Worm (Caenorhabditis elegans) whole organism, L4 larva: ENCODE results near the gene fbxb-58.

Experiments
- F10B5.3 ChIP-seq: sonication (generic microtip); optimal IDR thresholded peaks from 2 replicates; lab custom pipeline; 2016; ENCODE audit warnings: mild to moderate bottlenecking, missing genetic modification characterization, missing compliant biosample characterization
- F44E2.7 ChIP-seq: fragments of 200-800 bp; sonication (Bioruptor generic); IDR thresholded peaks from 2 replicates; pipeline ENCODE4 v2.1.2; 2022; ENCODE audit warnings: missing genetic modification characterization, missing compliant biosample characterization
- F49E8.2 ChIP-seq: sonication (generic microtip); optimal IDR thresholded peaks from 2 replicates; lab custom pipeline; 2016; ENCODE audit warnings: missing compliant biosample characterization, mild to moderate bottlenecking, missing genetic modification characterization, borderline replicate concordance
- Y105C5A.15 ChIP-seq: fragments of 200-800 bp; sonication (Bioruptor generic); IDR thresholded peaks from 2 replicates; pipeline ENCODE4 v1.3.6; 2022; ENCODE audit warnings: missing genetic modification characterization, missing compliant biosample characterization
- Y48G9A.11 ChIP-seq: fragments of 200-800 bp; sonication (Bioruptor generic); IDR thresholded peaks from 2 replicates; pipeline ENCODE4 v1.3.6; 2022; ENCODE audit warnings: missing genetic modification reagents, missing genetic modification characterization, missing compliant biosample characterization
- Y75B8A.6 ChIP-seq: fragments of 200-800 bp; sonication (Bioruptor generic); IDR thresholded peaks from 2 replicates; pipeline ENCODE4 v1.3.6; 2022; ENCODE audit warnings: missing genetic modification reagents, missing genetic modification characterization, missing compliant biosample characterization
- aha-1 ChIP-seq: fragments of 150-350 bp; peaks from one replicate; lab custom pipeline; 2014; ENCODE audit warnings: missing biosample characterization, missing genetic modification characterization
- aly-2 ChIP-seq: sonication (generic microtip); optimal IDR thresholded peaks from 2 replicates; lab custom pipeline; 2018; ENCODE audit warnings: missing biosample characterization, missing genetic modification characterization
- attf-4 ChIP-seq: sonication (generic microtip); optimal IDR thresholded peaks from 3 replicates; lab custom pipeline; 2017; ENCODE audit warnings: missing biosample characterization, missing genetic modification characterization
- ceh-44 ChIP-seq: fragments of 200-800 bp; sonication (Bioruptor generic); IDR thresholded peaks from 2 replicates; pipeline ENCODE4 v1.3.6; 2022; ENCODE audit warnings: missing genetic modification reagents, missing genetic modification characterization, missing compliant biosample characterization
- daf-16 ChIP-seq, 3 experiments: sonication (generic microtip); optimal IDR thresholded peaks; 2 replicates each; lab custom pipeline; 2016 to 2017; ENCODE audit warnings: missing genetic modification characterization in 3 of 3, missing genetic modification reagents in 3 of 3, mild to moderate bottlenecking in 2 of 3, missing compliant biosample characterization in 2 of 3, missing biosample characterization in 1 of 3, moderate library complexity in 1 of 3
- daf-8 ChIP-seq: fragments of 200-800 bp; sonication (Bioruptor generic); IDR thresholded peaks from 2 replicates; pipeline ENCODE4 v1.3.6; 2022; ENCODE audit warnings: missing genetic modification characterization, missing compliant biosample characterization
- dmd-9 ChIP-seq: fragments of 200-800 bp; sonication (Bioruptor generic); IDR thresholded peaks from 2 replicates; pipeline ENCODE4 v1.3.6; 2022; ENCODE audit warnings: missing genetic modification reagents, missing genetic modification characterization, missing compliant biosample characterization
- egl-43 ChIP-seq: fragments of 200-800 bp; sonication (Bioruptor generic); IDR thresholded peaks from 2 replicates; pipeline ENCODE4 v1.3.6; 2022; ENCODE audit warnings: missing genetic modification reagents, missing genetic modification characterization, missing compliant biosample characterization
- fos-1 ChIP-seq: fragments of 150-350 bp; optimal IDR thresholded peaks from 2 replicates; lab custom pipeline; 2014; ENCODE audit warnings: missing biosample characterization, missing genetic modification characterization
- lin-13 ChIP-seq: fragments of 150-350 bp; optimal IDR thresholded peaks from 2 replicates; lab custom pipeline; 2014; ENCODE audit warnings: missing biosample characterization, missing genetic modification reagents, missing genetic modification characterization
- lin-15B ChIP-seq: fragments of 150-350 bp; sonication (generic microtip); optimal IDR thresholded peaks from 3 replicates; lab custom pipeline; 2014; ENCODE audit warnings: missing biosample characterization, missing genetic modification characterization
- lin-38 ChIP-seq: fragments of 200-800 bp; sonication (Bioruptor generic); IDR thresholded peaks from 2 replicates; pipeline ENCODE4 v1.3.6; 2022; ENCODE audit warnings: missing genetic modification reagents, missing genetic modification characterization, missing compliant biosample characterization
- lsy-2 ChIP-seq, 2 experiments: fragments of 150-350 bp in 1 of 2; sonication (generic microtip) in 1 of 2; optimal IDR thresholded peaks; 2 replicates each; lab custom pipeline; 2014 to 2017; ENCODE audit warnings: missing biosample characterization in 2 of 2, missing genetic modification characterization in 2 of 2
- mep-1 ChIP-seq: fragments of 150-350 bp; sonication (generic microtip); optimal IDR thresholded peaks from 3 replicates; lab custom pipeline; 2014; ENCODE audit warnings: missing biosample characterization, missing genetic modification characterization
- mes-2 ChIP-seq: sonication (generic microtip); optimal IDR thresholded peaks from 2 replicates; lab custom pipeline; 2016; ENCODE audit warnings: missing genotype, mild to moderate bottlenecking, missing genetic modification characterization, missing compliant biosample characterization; ENCODE audit not compliant: poor library complexity, severe bottlenecking
- mxl-3 ChIP-seq: fragments of 200-800 bp; sonication (Bioruptor generic); optimal IDR thresholded peaks from 2 replicates; lab custom pipeline; 2018; ENCODE audit warnings: mild to moderate bottlenecking, missing genetic modification characterization, missing compliant biosample characterization
- nhr-10 ChIP-seq: fragments of 150-350 bp; optimal IDR thresholded peaks from 2 replicates; lab custom pipeline; 2014; ENCODE audit warnings: missing biosample characterization, missing genetic modification characterization
- nhr-25 ChIP-seq: sonication (generic microtip); optimal IDR thresholded peaks from 2 replicates; lab custom pipeline; 2017; ENCODE audit warnings: missing genetic modification characterization, mild to moderate bottlenecking, missing compliant biosample characterization, antibody characterized with exemption, moderate library complexity, borderline replicate concordance; ENCODE audit not compliant: insufficient read depth
- nhr-28 ChIP-seq: fragments of 150-350 bp; optimal IDR thresholded peaks from 2 replicates; lab custom pipeline; 2014; ENCODE audit warnings: missing biosample characterization, missing genetic modification characterization
- nhr-42 ChIP-seq: fragments of 200-800 bp; sonication (Bioruptor generic); IDR thresholded peaks from 2 replicates; pipeline ENCODE4 v1.3.6; 2022; ENCODE audit warnings: missing genetic modification characterization, missing compliant biosample characterization
- nhr-76 ChIP-seq: fragments of 150-350 bp; optimal IDR thresholded peaks from 2 replicates; lab custom pipeline; 2014; ENCODE audit warnings: missing biosample characterization, missing genetic modification characterization
- rbr-2 ChIP-seq: sonication (generic microtip); optimal IDR thresholded peaks from 2 replicates; lab custom pipeline; 2016; ENCODE audit warnings: missing genotype, missing genetic modification characterization, missing compliant biosample characterization
- saeg-2 ChIP-seq: fragments of 200-800 bp; sonication (Bioruptor generic); IDR thresholded peaks from 2 replicates; pipeline ENCODE4 v1.3.6; 2022; ENCODE audit warnings: missing genetic modification reagents, missing genetic modification characterization, missing compliant biosample characterization
- set-16 ChIP-seq: fragments of 200-800 bp; sonication (Bioruptor generic); IDR thresholded peaks from 2 replicates; pipeline ENCODE4 v1.3.6; 2022; ENCODE audit warnings: missing genetic modification reagents, missing genetic modification characterization, missing compliant biosample characterization
- snpc-1.2 ChIP-seq: fragments of 200-800 bp; sonication (Bioruptor generic); IDR thresholded peaks from 2 replicates; pipeline ENCODE4 v1.3.6; 2022; ENCODE audit warnings: missing genetic modification reagents, missing genetic modification characterization, missing compliant biosample characterization
- spr-1 ChIP-seq: sonication (generic microtip); optimal IDR thresholded peaks from 2 replicates; lab custom pipeline; 2016; ENCODE audit warnings: mild to moderate bottlenecking, missing genetic modification characterization, missing compliant biosample characterization
- spr-3 ChIP-seq: fragments of 200-800 bp; sonication (Bioruptor generic); optimal IDR thresholded peaks from 2 replicates; lab custom pipeline; 2018; ENCODE audit warnings: mild to moderate bottlenecking, missing genetic modification characterization, missing compliant biosample characterization
- unc-39 ChIP-seq: sonication (generic microtip); optimal IDR thresholded peaks from 2 replicates; lab custom pipeline; 2017; ENCODE audit warnings: missing biosample characterization, missing genetic modification characterization
- unc-62 ChIP-seq, 3 experiments: fragments of 150-350 bp in 1 of 3; sonication (generic microtip); optimal IDR thresholded peaks in 2 of 3; peaks in 1 of 3; 1 replicate in 1 of 3; 2 replicates in 2 of 3; lab custom pipeline; 2014 to 2017; ENCODE audit warnings: missing biosample characterization in 3 of 3, missing genetic modification characterization in 3 of 3, missing genetic modification reagents in 3 of 3, missing genotype in 1 of 3
- zfp-2 ChIP-seq: sonication (generic microtip); optimal IDR thresholded peaks from 2 replicates; lab custom pipeline; 2016; ENCODE audit warnings: mild to moderate bottlenecking, missing genetic modification characterization, missing compliant biosample characterization
- ztf-11 ChIP-seq: fragments of 150-350 bp; optimal IDR thresholded peaks from 2 replicates; lab custom pipeline; 2014; ENCODE audit warnings: missing biosample characterization, missing genetic modification characterization

fbxb-58 gene

ce11 chrX:1627013-1627412, 924 bp upstream of the fbxb-58 start (continued):
- TF ChIP-seq rbr-2 (tag; lab: Kevin White, UChicago) (peak; percentile 98), F10B5.3 (tag; lab: Kevin White, UChicago) (peak; percentile 95), lin-15B (tag; lab: Kevin White, UChicago) (peak; percentile 25), nhr-10 (tag; lab: Kevin White, UChicago) (peak; percentile 97), mxl-3 (peak; percentile 78), dmd-9 (GFP tag; lab: Robert Waterston, UW) (peak; percentile 79), nhr-28 (tag; lab: Kevin White, UChicago) (peak; percentile 93), nhr-25 (tag; lab: Kevin White, UChicago) (peak; percentile 53), nhr-42 (GFP tag; lab: Robert Waterston, UW) (peak; percentile 99), ceh-44 (GFP tag; lab: Robert Waterston, UW) (no peak), lin-38 (GFP tag; lab: Robert Waterston, UW) (peak; percentile 85), aly-2 (tag; lab: Kevin White, UChicago) (no peak), daf-8 (no peak), zfp-2 (tag; lab: Kevin White, UChicago) (peak; percentile 86), saeg-2 (GFP tag; lab: Robert Waterston, UW) (peak; percentile 95), F44E2.7 (GFP tag; lab: Robert Waterston, UW) (0 out of 2 replicates have a peak, but pooled peaks have one; percentile 32), mes-2 (peak; percentile 98), spr-3 (peak; percentile 96), Y48G9A.11 (GFP tag; lab: Robert Waterston, UW) (no peak), ztf-11 (tag; lab: Kevin White, UChicago) (peak; percentile 40), Y75B8A.6 (GFP tag; lab: Robert Waterston, UW) (peak; percentile 91)
- TF ChIP-seq, all 104 proteins: peak for 84

- no peak for TF ChIP-seq nhr-76 (tag; lab: Kevin White, UChicago)
- TF ChIP-seq lsy-2 (tag; optimal IDR thresholded peaks at IDR 0.05; lab: Kevin White, UChicago) = no peak
- TF ChIP-seq snpc-1.2 = no peak
Measured at ce11 chrX:1629746-1630145, 1.8 kb downstream of the fbxb-58 start.

DNA sequence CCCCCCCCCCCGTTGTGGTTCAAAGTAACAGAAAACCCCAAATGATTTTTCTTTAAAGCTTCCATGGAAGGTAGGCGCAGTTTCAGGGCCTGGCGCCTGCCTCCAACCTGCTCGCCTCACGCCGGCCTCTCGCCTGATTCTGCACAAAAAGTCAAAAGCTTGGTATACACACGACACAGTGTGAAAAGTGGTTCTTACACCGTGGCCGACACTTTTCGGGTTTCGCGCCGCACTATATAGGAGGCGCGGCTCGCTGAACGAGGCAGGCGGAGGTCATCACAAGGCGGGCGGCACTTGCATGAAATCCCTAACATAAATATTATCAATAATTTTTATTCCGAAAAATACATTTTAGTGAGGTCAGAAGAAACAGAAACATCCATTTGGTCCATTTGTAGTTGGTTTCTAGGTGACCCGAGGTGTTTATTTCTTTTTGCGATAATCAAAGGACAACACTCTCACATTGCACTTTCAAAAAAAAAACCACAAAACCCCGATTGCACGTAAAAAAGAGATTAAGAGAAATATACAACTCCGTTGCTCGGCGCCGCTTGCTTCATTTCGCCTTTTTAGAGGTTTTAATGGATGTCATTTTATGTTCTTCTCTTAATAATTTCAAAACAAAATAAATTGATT, 3.1 kb downstream of the fbxb-58 start, which contains the start of gene ZK380.2:
Gene ZK380.2, plus strand, starts transcription at position 586 of the 636 bp plus-strand sequence.
- no peak for TF ChIP-seq mep-1 (tag; lab: Kevin White, UChicago)
- peak; percentile 49 for TF ChIP-seq set-16
- peak; percentile 65; the same call in 1 of the 2 replicates for TF ChIP-seq egl-43 (GFP tag; lab: Robert Waterston, UW)
- TF ChIP-seq unc-39 (tag; lab: Kevin White, UChicago) = no peak
- TF ChIP-seq attf-4 (tag; lab: Kevin White, UChicago) = no peak
- TF ChIP-seq fos-1 (tag; lab: Kevin White, UChicago) = no peak
- TF ChIP-seq aha-1 (tag; lab: Kevin White, UChicago) = peak; percentile 67
- no peak for TF ChIP-seq Y105C5A.15

DNA sequence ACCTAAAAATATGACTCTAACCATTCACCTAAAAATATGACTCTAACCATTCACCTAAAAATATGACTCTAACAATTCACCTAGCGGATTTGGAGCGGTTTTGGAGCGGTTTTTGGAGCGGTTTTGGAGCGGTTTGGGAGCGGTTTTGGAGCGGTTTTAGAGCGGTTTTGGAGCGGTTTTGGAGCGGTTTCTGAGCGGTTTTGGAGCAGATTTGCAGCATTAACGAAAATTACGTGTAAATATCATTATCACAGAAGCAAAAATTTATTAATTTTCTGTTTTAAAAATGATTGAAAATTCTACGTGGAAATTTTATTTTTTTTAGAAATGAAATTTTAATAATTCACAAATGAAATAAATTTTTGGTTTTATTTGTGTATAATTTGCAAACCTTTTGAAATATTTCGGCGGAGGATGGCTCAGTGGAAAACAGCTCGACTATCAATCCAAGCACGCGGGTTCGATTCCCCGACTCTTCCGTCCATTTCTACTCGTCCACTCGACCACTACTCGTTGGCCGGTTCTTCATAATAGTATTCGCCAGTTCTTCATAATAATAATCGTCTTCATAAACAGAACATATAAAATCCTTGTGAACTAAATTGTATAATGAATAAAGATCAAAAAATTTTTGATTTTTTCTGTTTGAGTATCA, 15.6 kb downstream of the fbxb-58 start:
- TF ChIP-seq daf-16 (GFP tag; optimal IDR thresholded peaks at IDR 0.05; lab: Kevin White, UChicago) (no peak), daf-16 (tag; optimal IDR thresholded peaks at IDR 0.05; lab: Kevin White, UChicago) (peak; percentile 14), F49E8.2 (tag; lab: Kevin White, UChicago) (peak; percentile 12), spr-1 (no peak), set-16 (no peak), lin-13 (GFP tag; lab: Kevin White, UChicago) (peak; percentile 1), unc-62 (GFP tag; optimal IDR thresholded peaks at IDR 0.05 in 1 of 2; lab: Kevin White, UChicago) (peak in 1 of 2 experiments; percentile 98), unc-62 (tag; optimal IDR thresholded peaks at IDR 0.05; lab: Kevin White, UChicago) (no peak)
